Worm (Caenorhabditis elegans) whole organism, early embryonic: Measurements from ENCODE around the gene ZC239.21.

Experiments used
- ama-1 ChIP-seq: fragments of 150-350 bp; optimal IDR thresholded peaks from 2 replicates; lab custom pipeline; 2014
- ets-7 ChIP-seq: sonication (generic microtip); optimal IDR thresholded peaks from 2 replicates; lab custom pipeline; 2016; ENCODE audit warnings: missing genotype, missing genetic modification characterization, missing compliant biosample characterization
- flt-1 ChIP-seq: fragments of 200-800 bp; sonication (Bioruptor generic); IDR thresholded peaks from 2 replicates; pipeline ENCODE4 v1.3.6; 2022; ENCODE audit warnings: missing genetic modification characterization, missing compliant biosample characterization
- scrt-1 ChIP-seq: fragments of 200-800 bp; sonication (Bioruptor generic); IDR thresholded peaks from 2 replicates; pipeline ENCODE4 v1.3.6; 2022; ENCODE audit warnings: missing genetic modification characterization, missing compliant biosample characterization
- sea-1 ChIP-seq: fragments of 200-800 bp; sonication (Bioruptor generic); conservative IDR thresholded peaks from 2 replicates; pipeline ENCODE4 v1.3.6; 2022; ENCODE audit warnings: missing genetic modification characterization, missing compliant biosample characterization

DNA sequence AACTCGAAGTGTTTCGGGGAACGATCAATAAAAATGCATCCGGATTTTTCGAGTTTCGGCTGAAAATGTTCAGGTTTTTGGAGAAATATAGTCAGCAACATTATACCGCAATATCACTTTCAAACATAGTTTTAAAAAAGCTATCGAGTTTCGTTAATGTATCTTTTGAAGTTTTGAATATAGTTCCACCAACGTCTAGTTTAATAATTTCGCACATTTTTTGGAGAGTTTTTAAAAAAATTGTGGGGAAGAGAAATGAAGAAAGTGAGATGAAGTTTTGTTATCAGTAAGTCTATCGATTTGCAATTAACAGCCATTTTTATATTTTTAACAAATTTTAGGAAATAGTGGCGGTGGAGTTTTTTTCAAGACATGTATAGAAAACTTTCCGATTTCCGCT, 19.0 kb downstream of the ZC239.21 start, which contains the start of gene ZC239.17:
- no peak for TF ChIP-seq flt-1 (GFP tag; lab: Robert Waterston, UW)
- no peak for TF ChIP-seq ama-1 (lab: Kevin White, UChicago)
- TF ChIP-seq ets-7 (tag; lab: Kevin White, UChicago): no peak
- no peak for TF ChIP-seq sea-1 (GFP tag; lab: Robert Waterston, UW)
- no peak for TF ChIP-seq scrt-1 (GFP tag; lab: Robert Waterston, UW)
